Worm (Caenorhabditis elegans) whole organism, L2 larva: ENCODE measurements around the gene F16F9.4.

Experiments
- ama-1 ChIP-seq: fragments of 150-350 bp; optimal IDR thresholded peaks from 2 replicates; lab custom pipeline; 2018; ENCODE audit warnings: inconsistent platforms
- elt-1 ChIP-seq: fragments of 150-350 bp; optimal IDR thresholded peaks from 2 replicates; lab custom pipeline; 2014; ENCODE audit warnings: missing biosample characterization, missing genetic modification characterization
- elt-3 ChIP-seq: sonication (generic microtip); optimal IDR thresholded peaks from 2 replicates; lab custom pipeline; 2017; ENCODE audit warnings: missing biosample characterization, missing genetic modification characterization
- lin-13 ChIP-seq: fragments of 150-350 bp; optimal IDR thresholded peaks from 2 replicates; lab custom pipeline; 2014; ENCODE audit warnings: missing biosample characterization, missing genetic modification reagents, missing genetic modification characterization
- lsy-2 ChIP-seq, 2 experiments: fragments of 150-350 bp in 1 of 2; sonication (generic microtip) in 1 of 2; optimal IDR thresholded peaks; 2 replicates each; lab custom pipeline; 2014 to 2017; ENCODE audit warnings: missing biosample characterization in 2 of 2, missing genetic modification characterization in 2 of 2
- nhr-21 ChIP-seq: fragments of 150-350 bp; optimal IDR thresholded peaks from 2 replicates; lab custom pipeline; 2014; ENCODE audit warnings: missing biosample characterization, missing genetic modification characterization
- nhr-25 ChIP-seq: fragments of 150-350 bp; sonication (generic microtip); optimal IDR thresholded peaks from 3 replicates; lab custom pipeline; 2014; ENCODE audit warnings: missing biosample characterization, missing genetic modification characterization
- snpc-4 ChIP-seq: fragments of 150-350 bp; optimal IDR thresholded peaks from 2 replicates; lab custom pipeline; 2014; ENCODE audit warnings: missing biosample characterization, missing genetic modification characterization
- unc-39 ChIP-seq: fragments of 150-350 bp; optimal IDR thresholded peaks from 2 replicates; lab custom pipeline; 2014; ENCODE audit warnings: missing biosample characterization, missing genetic modification characterization
- zag-1 ChIP-seq: fragments of 150-350 bp; optimal IDR thresholded peaks from 2 replicates; lab custom pipeline; 2014; ENCODE audit warnings: missing biosample characterization, missing genetic modification characterization
- ztf-11 ChIP-seq: sonication (generic microtip); optimal IDR thresholded peaks from 2 replicates; lab custom pipeline; 2017; ENCODE audit warnings: missing biosample characterization, missing genetic modification characterization

DNA sequence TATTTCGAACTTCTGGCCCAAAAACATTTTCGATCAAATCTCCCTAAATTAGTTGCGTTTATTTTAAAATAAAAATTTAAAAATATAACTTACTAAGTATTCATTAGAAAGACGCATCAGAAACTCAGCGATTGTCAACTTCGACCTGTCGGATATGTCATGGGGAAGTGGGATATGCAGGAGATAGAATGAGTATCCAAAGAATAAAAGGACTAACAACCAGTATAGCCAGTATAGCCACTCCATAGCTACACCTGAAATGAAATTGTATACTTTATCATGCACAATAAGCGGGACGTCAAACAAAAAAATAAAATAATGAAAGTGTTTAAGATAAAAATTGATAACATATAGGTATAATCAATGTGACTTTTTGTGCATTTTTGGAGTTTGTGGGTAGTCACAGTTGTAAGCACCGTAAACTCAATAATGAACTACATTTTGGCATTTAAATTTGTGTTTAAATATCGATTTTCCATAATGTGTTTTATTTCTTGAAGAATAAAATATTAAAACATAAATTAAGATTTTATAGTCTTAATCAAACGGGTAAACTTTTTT lies at the start of gene F16F9.4:
- TF ChIP-seq unc-39 (tag; lab: Kevin White, UChicago) (no peak), lsy-2 (tag; optimal IDR thresholded peaks at IDR 0.05; lab: Kevin White, UChicago) (no peak), snpc-4 (tag; lab: Kevin White, UChicago) (no peak), nhr-21 (no peak), elt-1 (no peak), lin-13 (no peak), ama-1 (lab: Kevin White, UChicago) (no peak), nhr-25 (no peak), ztf-11 (tag; lab: Kevin White, UChicago) (no peak), zag-1 (tag; lab: Kevin White, UChicago) (no peak), elt-3 (tag; lab: Kevin White, UChicago) (no peak)
